Fruit fly (Drosophila melanogaster) whole organism, adult: ENCODE data around the gene mtSSB.

Experiments used
- CG11617 ChIP-seq: fragments of 200-800 bp; sonication (Bioruptor generic); optimal IDR thresholded peaks from 2 replicates; lab custom pipeline; 2017; ENCODE audit warnings: mild to moderate bottlenecking, missing biosample characterization, missing genetic modification reagents, missing genetic modification characterization
- CG12768 ChIP-seq: fragments of 200-800 bp; sonication (Bioruptor generic); optimal IDR thresholded peaks from 2 replicates; lab custom pipeline; 2017; ENCODE audit warnings: missing biosample characterization, missing genetic modification characterization, mild to moderate bottlenecking, moderate library complexity, missing genetic modification reagents
- CG14711 ChIP-seq: fragments of 200-800 bp; sonication (Bioruptor generic); optimal IDR thresholded peaks from 2 replicates; lab custom pipeline; 2018; ENCODE audit warnings: missing biosample characterization, mild to moderate bottlenecking, missing genetic modification characterization, moderate library complexity
- CG33017 ChIP-seq: fragments of 200-800 bp; sonication (Bioruptor generic); optimal IDR thresholded peaks from 2 replicates; lab custom pipeline; 2018; ENCODE audit warnings: missing biosample characterization, mild to moderate bottlenecking, missing genetic modification characterization, moderate library complexity
- CG7045 ChIP-seq: fragments of 200-800 bp; sonication (Bioruptor generic); optimal IDR thresholded peaks from 2 replicates; lab custom pipeline; 2017; ENCODE audit warnings: missing biosample characterization, mild to moderate bottlenecking, missing genetic modification characterization
- CG7101 ChIP-seq: fragments of 200-800 bp; sonication (Bioruptor generic); optimal IDR thresholded peaks from 2 replicates; lab custom pipeline; 2018; ENCODE audit warnings: missing biosample characterization, mild to moderate bottlenecking, missing genetic modification characterization, moderate library complexity
- Hr96 ChIP-seq: fragments of 200-800 bp; sonication (Bioruptor generic); optimal IDR thresholded peaks from 2 replicates; lab custom pipeline; 2016; ENCODE audit warnings: missing biosample characterization, missing genetic modification characterization
- cic ChIP-seq: fragments of 200-800 bp; sonication (Bioruptor generic); optimal IDR thresholded peaks from 2 replicates; lab custom pipeline; 2017; ENCODE audit warnings: missing biosample characterization, mild to moderate bottlenecking, missing genetic modification characterization, moderate library complexity
- kay ChIP-seq: fragments of 200-800 bp; sonication (Bioruptor generic); peaks from one replicate; lab custom pipeline; 2016; ENCODE audit warnings: missing biosample characterization, missing genetic modification characterization, borderline replicate concordance
- ovo ChIP-seq: fragments of 200-800 bp; sonication (Bioruptor generic); optimal IDR thresholded peaks from 2 replicates; lab custom pipeline; 2016; ENCODE audit warnings: missing biosample characterization, missing genetic modification characterization

DNA sequence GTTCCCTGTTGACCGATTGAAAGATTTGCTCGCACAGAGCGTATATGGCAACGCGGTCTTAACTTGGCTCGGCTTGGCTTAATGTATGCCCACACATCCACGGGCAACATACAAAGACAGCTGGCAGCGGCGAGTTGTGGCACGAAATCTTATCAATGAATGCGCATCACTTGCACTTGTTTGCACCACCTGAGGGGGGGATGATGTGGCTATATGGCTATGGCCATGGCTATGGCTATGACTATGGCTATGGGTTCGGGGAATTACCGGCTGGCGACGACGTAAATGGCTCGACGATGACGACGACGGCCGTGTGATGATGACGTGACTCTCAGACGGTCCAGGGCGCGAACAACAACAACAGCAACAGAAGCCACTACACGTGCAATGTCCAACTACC lies 42.0 kb upstream of the mtSSB start:
- TF ChIP-seq kay (GFP tag; lab: Kevin White, UChicago) (no peak), CG7045 (GFP tag; lab: Kevin White, UChicago) (no peak), CG11617 (GFP tag; lab: Kevin White, UChicago) (no peak), CG33017 (tag; lab: Kevin White, UChicago) (no peak), CG12768 (GFP tag; lab: Kevin White, UChicago) (no peak), CG7101 (tag; lab: Kevin White, UChicago) (no peak), cic (GFP tag; lab: Kevin White, UChicago) (no peak), Hr96 (GFP tag; lab: Kevin White, UChicago) (no peak), CG14711 (no peak), ovo (GFP tag; lab: Kevin White, UChicago) (no peak)
